Fruit fly (Drosophila melanogaster): ENCODE results near the gene CG13474.

The CG13474 gene

dm6 chr3L:14678097-14678679 lies 18.7 kb downstream of the CG13474 start, which contains the start of gene CG4914 (continued):
- no peak for TF ChIP-seq lbe (GFP tag; optimal IDR thresholded peaks at IDR 0.05)
- no peak for TF ChIP-seq CG3995 (GFP tag; optimal IDR thresholded peaks at IDR 0.05)
- 0 out of 3 replicates have a peak, but pooled peaks have one; percentile 45 for TF ChIP-seq CG3726 (GFP tag; IDR thresholded peaks at IDR 0.05)
- peak; percentile 81 for TF ChIP-seq Sox100B (GFP tag; optimal IDR thresholded peaks at IDR 0.05)
- TF ChIP-seq ato (GFP tag; IDR thresholded peaks at IDR 0.05; ENCODE audit: partially characterized antibody), result no peak
- peak; percentile 60; the same call in 1 of the 2 replicates for TF ChIP-seq H2.0 (GFP tag; IDR thresholded peaks at IDR 0.05)
- peak; percentile 92 for TF ChIP-seq sens (GFP tag)
- TF ChIP-seq CG42726 (GFP tag; IDR thresholded peaks at IDR 0.05; ENCODE audit: partially characterized antibody), result no peak
- peak; percentile 79 for TF ChIP-seq twi (tag; optimal IDR thresholded peaks at IDR 0.05)
- TF ChIP-seq Dip2 (GFP tag; IDR thresholded peaks at IDR 0.05), result no peak
- peak; percentile 69 for TF ChIP-seq CG17359 (tag; optimal IDR thresholded peaks at IDR 0.05)
- TF ChIP-seq CG17361 (GFP tag; IDR thresholded peaks at IDR 0.05), result peak; percentile 97
- TF ChIP-seq fu2 (GFP tag; optimal IDR thresholded peaks at IDR 0.05), result no peak
- TF ChIP-seq CG12071 (GFP tag; optimal IDR thresholded peaks at IDR 0.05), result no peak
- TF ChIP-seq az2 (GFP tag; optimal IDR thresholded peaks at IDR 0.05), result peak; percentile 86
- TF ChIP-seq HLH54F (GFP tag; optimal IDR thresholded peaks at IDR 0.05), result peak; percentile 7
- peak in 1 of 2 experiments; percentile 63 for TF ChIP-seq dpn (GFP tag; optimal IDR thresholded peaks at IDR 0.05)
- TF ChIP-seq sisA (GFP tag; IDR thresholded peaks at IDR 0.05), result peak; percentile 69
- TF ChIP-seq row (GFP tag; IDR thresholded peaks at IDR 0.05), result peak; percentile 66; the same call in 2 of the 3 replicates
- TF ChIP-seq gt (GFP tag; IDR thresholded peaks at IDR 0.05), result peak; percentile 34; the same call in 1 of the 2 replicates
- peak; percentile 40; the same call in 1 of the 3 replicates for TF ChIP-seq Aef1 (GFP tag; IDR thresholded peaks at IDR 0.05)
- no peak for TF ChIP-seq CG1024 (GFP tag; IDR thresholded peaks at IDR 0.05)
- no peak for TF ChIP-seq CG7963 (GFP tag; IDR thresholded peaks at IDR 0.05; ENCODE audit: partially characterized antibody)
- no peak for TF ChIP-seq Trl (optimal IDR thresholded peaks at IDR 0.05)
- TF ChIP-seq Trl (GFP tag; optimal IDR thresholded peaks at IDR 0.05), result no peak
- TF ChIP-seq CG3847 (GFP tag; IDR thresholded peaks at IDR 0.05), result peak; percentile 62
- TF ChIP-seq CG9932 (GFP tag; IDR thresholded peaks at IDR 0.05), result peak; percentile 37; the same call in 1 of the 2 replicates
- no peak for TF ChIP-seq CG15073 (GFP tag; optimal IDR thresholded peaks at IDR 0.05)
- TF ChIP-seq Chrac-16 (GFP tag; optimal IDR thresholded peaks at IDR 0.05), result peak; percentile 72
- 0 out of 2 replicates have a peak, but pooled peaks have one; percentile 34 for TF ChIP-seq CG6272 (GFP tag; IDR thresholded peaks at IDR 0.05)
- TF ChIP-seq Ada2b (GFP tag; IDR thresholded peaks at IDR 0.05), result peak; percentile 46
- peak; percentile 65 for TF ChIP-seq Xbp1 (GFP tag; optimal IDR thresholded peaks at IDR 0.05)
- TF ChIP-seq tup (GFP tag; optimal IDR thresholded peaks at IDR 0.05), result no peak
- TF ChIP-seq CG1233 (GFP tag; optimal IDR thresholded peaks at IDR 0.05), result peak; percentile 41
- TF ChIP-seq Med (GFP tag), result peak; percentile 13
- TF ChIP-seq GATAe (GFP tag; conservative IDR thresholded peaks at IDR 0.05), result no peak
- TF ChIP-seq grn (GFP tag; optimal IDR thresholded peaks at IDR 0.05), result no peak
- TF ChIP-seq CG17802 (tag; optimal IDR thresholded peaks at IDR 0.05), result peak; percentile 44
- no peak for TF ChIP-seq Gsc (GFP tag; IDR thresholded peaks at IDR 0.05)
- no peak for TF ChIP-seq CG12744 (GFP tag; optimal IDR thresholded peaks at IDR 0.05)
- TF ChIP-seq lov (optimal IDR thresholded peaks at IDR 0.05), result no peak
- 0 out of 3 replicates have a peak, but pooled peaks have one; percentile 60 for TF ChIP-seq lov (GFP tag; IDR thresholded peaks at IDR 0.05)
- no peak for TF ChIP-seq corto (GFP tag; optimal IDR thresholded peaks at IDR 0.05)
- TF ChIP-seq CG11456 (GFP tag; IDR thresholded peaks at IDR 0.05), result no peak
- no peak for TF ChIP-seq Dfd (GFP tag; optimal IDR thresholded peaks at IDR 0.05)
- no peak for TF ChIP-seq Atf3 (GFP tag; optimal IDR thresholded peaks at IDR 0.05)
- TF ChIP-seq kah (GFP tag; optimal IDR thresholded peaks at IDR 0.05), result peak; percentile 28
- peak; percentile 47; the same call in 1 of the 2 replicates for TF ChIP-seq stc (GFP tag; IDR thresholded peaks at IDR 0.05)
- peak; percentile 26 for TF ChIP-seq pum (GFP tag; optimal IDR thresholded peaks at IDR 0.05)
- TF ChIP-seq CG6854 (GFP tag; optimal IDR thresholded peaks at IDR 0.05), result no peak
- TF ChIP-seq Nf-YC (tag; optimal IDR thresholded peaks at IDR 0.05), result no peak
- no peak for TF ChIP-seq CG12299 (tag; optimal IDR thresholded peaks at IDR 0.05)

Measured in whole organism, embryonic.